In genomic region chr3R:31181816-31182215, dm6 we compare ENCODE assay signal across 2 fruit fly cellular contexts.
TF ChIP-seq lines count a peak whose summit lies in the region.

No protein-coding gene starts in this region.

- TF ChIP-seq CTCF in S2 (optimal IDR thresholded peaks at IDR 0.05; lab: Kevin White, UChicago): peak; percentile 54 to 77
- peak; percentile 27 for TF ChIP-seq CTCF in whole organism, embryonic (GFP tag; optimal IDR thresholded peaks at IDR 0.05; lab: Kevin White, UChicago)

TF ChIP-seq in whole organism, embryonic, 481 proteins besides CTCF, POLR2A, EP300 and RAD21:
- TF ChIP-seq ash1 (GFP tag; optimal IDR thresholded peaks at IDR 0.05; lab: Kevin White, UChicago) (no peak), GATAe (GFP tag; conservative IDR thresholded peaks at IDR 0.05; lab: Robert Waterston, UW) (no peak), Ets65A (GFP tag; lab: Kevin White, UChicago) (peak; percentile 52), CG34422 (GFP tag; IDR thresholded peaks at IDR 0.05; lab: Robert Waterston, UW) (no peak)
TF ChIP-seq in whole organism, embryonic: peak in this region for 1.
